Fruit fly (Drosophila melanogaster): ENCODE data around the gene Ptpmeg.

Gene Ptpmeg

dm6 chr3L:292146-292776 is 35.6 kb upstream of the Ptpmeg start (continued):
- TF ChIP-seq CG12071 (GFP tag; optimal IDR thresholded peaks at IDR 0.05) (no peak), HmgZ (tag; optimal IDR thresholded peaks at IDR 0.05) (peak; percentile 68), Oaz (GFP tag; IDR thresholded peaks at IDR 0.05) (no peak), sc (optimal IDR thresholded peaks at IDR 0.05) (no peak), sc (GFP tag; optimal IDR thresholded peaks at IDR 0.05) (no peak), row (GFP tag; IDR thresholded peaks at IDR 0.05) (peak; percentile 10; the same call in 1 of the 3 replicates), MBD-R2 (GFP tag; IDR thresholded peaks at IDR 0.05) (peak; percentile 70), pzg (GFP tag; optimal IDR thresholded peaks at IDR 0.05) (peak; percentile 93), CG1603 (tag; optimal IDR thresholded peaks at IDR 0.05) (peak; percentile 75), Side (GFP tag; optimal IDR thresholded peaks at IDR 0.05) (peak; percentile 3), pb (GFP tag; optimal IDR thresholded peaks at IDR 0.05) (no peak), CG9437 (GFP tag; optimal IDR thresholded peaks at IDR 0.05) (no peak), CHES-1-like (GFP tag; optimal IDR thresholded peaks at IDR 0.05) (peak; percentile 77), Mes4 (GFP tag; optimal IDR thresholded peaks at IDR 0.05) (no peak), peb (GFP tag; IDR thresholded peaks at IDR 0.05) (no peak), dmrt11E (tag; optimal IDR thresholded peaks at IDR 0.05) (no peak), CG7271 (tag; optimal IDR thresholded peaks at IDR 0.05) (peak; percentile 6), Deaf1 (tag; optimal IDR thresholded peaks at IDR 0.05) (peak; percentile 58), bbx (GFP tag; IDR thresholded peaks at IDR 0.05; ENCODE audit: partially characterized antibody) (0 out of 2 replicates have a peak, but pooled peaks have one; percentile 32), Camta (GFP tag; optimal IDR thresholded peaks at IDR 0.05) (no peak), CG6175 (GFP tag; IDR thresholded peaks at IDR 0.05) (no peak), CG33213 (GFP tag; optimal IDR thresholded peaks at IDR 0.05) (peak; percentile 51), ci (GFP tag; IDR thresholded peaks at IDR 0.05) (peak; percentile 51; the same call in 1 of the 3 replicates), Meics (GFP tag; optimal IDR thresholded peaks at IDR 0.05) (no peak), CG14441 (GFP tag; IDR thresholded peaks at IDR 0.05) (no peak), Sin3A (optimal IDR thresholded peaks at IDR 0.05) (peak; percentile 62), CG17829 (tag; optimal IDR thresholded peaks at IDR 0.05) (peak; percentile 9), fd102C (GFP tag; optimal IDR thresholded peaks at IDR 0.05) (no peak), CG9727 (GFP tag; optimal IDR thresholded peaks at IDR 0.05) (no peak), CG7839 (tag; optimal IDR thresholded peaks at IDR 0.05) (peak; percentile 11), CG2875 (GFP tag; optimal IDR thresholded peaks at IDR 0.05) (no peak), NC2α (GFP tag; optimal IDR thresholded peaks at IDR 0.05) (no peak), ap (GFP tag; IDR thresholded peaks at IDR 0.05) (no peak), gce (GFP tag; IDR thresholded peaks at IDR 0.05) (no peak), BtbVII (GFP tag; optimal IDR thresholded peaks at IDR 0.05) (no peak), CG2712 (tag; optimal IDR thresholded peaks at IDR 0.05) (peak; percentile 38), ewg (GFP tag; optimal IDR thresholded peaks at IDR 0.05) (peak; percentile 95), CG11456 (GFP tag; IDR thresholded peaks at IDR 0.05) (no peak), CG33557 (GFP tag; optimal IDR thresholded peaks at IDR 0.05) (peak; percentile 39), E2f1 (GFP tag; IDR thresholded peaks at IDR 0.05) (no peak), CG14710 (tag; optimal IDR thresholded peaks at IDR 0.05) (peak; percentile 70), CG2199 (GFP tag; IDR thresholded peaks at IDR 0.05) (peak; percentile 25; the same call in 1 of the 3 replicates), CG12659 (GFP tag; optimal IDR thresholded peaks at IDR 0.05) (peak; percentile 84), tgo (GFP tag; IDR thresholded peaks at IDR 0.05) (no peak), sd (tag; optimal IDR thresholded peaks at IDR 0.05) (peak; percentile 33), trem (tag; optimal IDR thresholded peaks at IDR 0.05) (peak; percentile 76), CG10267 (tag; optimal IDR thresholded peaks at IDR 0.05) (peak; percentile 57), CG12769 (tag; optimal IDR thresholded peaks at IDR 0.05) (peak; percentile 86), CG18599 (GFP tag; optimal IDR thresholded peaks at IDR 0.05) (peak; percentile 16), NfI (GFP tag; optimal IDR thresholded peaks at IDR 0.05) (no peak)

Data from whole organism, embryonic.